Worm (Caenorhabditis elegans) whole organism, late embryonic: Measurements from ENCODE around the gene F53B1.3.

ENCODE experiments used
- ama-1 ChIP-seq: fragments of 150-350 bp; optimal IDR thresholded peaks from 2 replicates; lab custom pipeline; 2014
- ceh-22 ChIP-seq: sonication (generic microtip); optimal IDR thresholded peaks from 2 replicates; lab custom pipeline; 2017; ENCODE audit warnings: missing biosample characterization, missing genetic modification characterization
- hlh-15 ChIP-seq: sonication (generic microtip); optimal IDR thresholded peaks from 2 replicates; lab custom pipeline; 2016; ENCODE audit warnings: missing genetic modification characterization, missing compliant biosample characterization

DNA sequence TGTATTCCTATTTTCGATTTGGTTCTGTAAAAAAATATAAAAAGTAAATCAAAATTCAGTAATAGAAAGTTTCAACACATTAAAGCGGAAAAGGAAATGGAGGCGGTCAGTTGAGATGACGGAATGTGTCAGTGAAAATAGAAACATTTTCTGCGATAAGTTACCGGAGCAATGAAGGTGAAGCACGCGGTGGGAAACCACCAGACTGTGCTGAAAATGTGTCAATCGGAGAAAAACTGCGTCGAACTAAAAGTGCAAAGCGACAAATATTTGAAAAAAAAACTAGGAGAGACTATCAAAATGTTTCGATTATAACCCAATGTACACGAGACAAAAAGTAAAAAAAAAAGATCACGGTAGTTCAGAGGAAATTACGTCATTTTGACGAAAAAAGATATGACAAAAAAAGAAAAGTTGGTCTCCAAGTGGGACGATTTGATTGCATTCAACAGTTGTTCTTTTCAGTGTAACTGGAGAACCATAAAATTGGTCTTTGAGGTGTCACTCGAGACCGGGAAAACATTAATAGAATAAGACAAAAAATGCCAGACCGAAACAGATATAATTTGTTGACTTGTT, 34.9 kb upstream of the F53B1.3 start, which contains the start of gene acl-4:
- no peak for TF ChIP-seq hlh-15 (tag; lab: Kevin White, UChicago)
- no peak for TF ChIP-seq ama-1 (lab: Kevin White, UChicago)
- no peak for TF ChIP-seq ceh-22
